Worm (Caenorhabditis elegans): ENCODE results near the gene pfd-1.
A peak's percentile ranks its signal among the peaks of the same experiment; 100 is the strongest.

pfd-1 gene

DNA sequence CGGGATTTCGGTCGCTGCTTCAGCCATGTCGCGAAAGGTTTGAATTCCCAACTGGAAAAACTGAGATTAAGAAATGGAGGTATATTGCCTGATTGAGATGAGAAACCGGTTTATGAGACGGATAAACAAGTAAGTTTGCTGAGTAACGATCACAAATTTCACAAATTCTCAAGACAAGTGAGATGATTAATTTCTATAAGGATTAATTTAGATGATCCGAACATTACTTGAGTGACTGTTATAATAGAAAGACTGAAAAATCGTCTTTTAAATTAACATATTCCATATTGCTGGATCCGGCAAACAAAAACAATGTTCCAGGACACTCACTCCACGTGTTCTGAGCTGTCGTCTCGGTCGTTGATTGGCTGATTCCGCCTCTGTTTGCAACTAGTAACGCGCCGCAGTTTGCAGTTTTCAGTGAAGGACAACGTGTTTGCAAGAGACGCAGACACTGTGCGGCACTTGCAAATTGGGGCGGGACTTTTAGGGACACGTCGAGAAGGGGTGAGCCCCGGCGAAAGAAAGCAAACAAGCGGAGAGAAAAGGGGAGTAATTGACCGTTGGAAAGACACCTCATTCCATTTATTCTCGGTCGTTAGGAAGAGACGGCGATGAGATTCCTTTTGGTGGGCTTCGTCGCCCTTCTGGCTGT, 30.9 kb upstream of the pfd-1 start, which contains the start of the genes imp-2 and enpl-1 (continued):
- TF ChIP-seq set-16 (GFP tag; IDR thresholded peaks at IDR 0.05) (peak; percentile 67), unc-39 (tag; optimal IDR thresholded peaks at IDR 0.05) (no peak), hlh-30 (tag; optimal IDR thresholded peaks at IDR 0.05; ENCODE audit: insufficient read depth) (peak; percentile 92), snpc-1.2 (GFP tag; IDR thresholded peaks at IDR 0.05) (no peak), ceh-82 (tag; optimal IDR thresholded peaks at IDR 0.05) (no peak), ceh-32 (tag; optimal IDR thresholded peaks at IDR 0.05; ENCODE audit: poor library complexity) (no peak), jun-1 (tag; optimal IDR thresholded peaks at IDR 0.05) (peak; percentile 71), zip-11 (GFP tag; IDR thresholded peaks at IDR 0.05) (no peak), dve-1 (tag; optimal IDR thresholded peaks at IDR 0.05; ENCODE audit: insufficient read depth) (peak; percentile 93), Y48G9A.11 (GFP tag; IDR thresholded peaks at IDR 0.05) (no peak), ztf-11 (tag; optimal IDR thresholded peaks at IDR 0.05) (no peak), aly-2 (tag; optimal IDR thresholded peaks at IDR 0.05) (no peak), F37D6.2 (tag; optimal IDR thresholded peaks at IDR 0.05) (peak; percentile 63), zag-1 (tag; optimal IDR thresholded peaks at IDR 0.05) (peak; percentile 68), ceh-20 (GFP tag; IDR thresholded peaks at IDR 0.05) (peak; percentile 68; the same call in 1 of the 2 replicates), mxl-3 (GFP tag; optimal IDR thresholded peaks at IDR 0.05) (peak; percentile 100), pqm-1 (tag; optimal IDR thresholded peaks at IDR 0.05) (peak; percentile 64), ZK546.5 (tag; optimal IDR thresholded peaks at IDR 0.05) (peak in 1 of 2 experiments; percentile 44)

DNA sequence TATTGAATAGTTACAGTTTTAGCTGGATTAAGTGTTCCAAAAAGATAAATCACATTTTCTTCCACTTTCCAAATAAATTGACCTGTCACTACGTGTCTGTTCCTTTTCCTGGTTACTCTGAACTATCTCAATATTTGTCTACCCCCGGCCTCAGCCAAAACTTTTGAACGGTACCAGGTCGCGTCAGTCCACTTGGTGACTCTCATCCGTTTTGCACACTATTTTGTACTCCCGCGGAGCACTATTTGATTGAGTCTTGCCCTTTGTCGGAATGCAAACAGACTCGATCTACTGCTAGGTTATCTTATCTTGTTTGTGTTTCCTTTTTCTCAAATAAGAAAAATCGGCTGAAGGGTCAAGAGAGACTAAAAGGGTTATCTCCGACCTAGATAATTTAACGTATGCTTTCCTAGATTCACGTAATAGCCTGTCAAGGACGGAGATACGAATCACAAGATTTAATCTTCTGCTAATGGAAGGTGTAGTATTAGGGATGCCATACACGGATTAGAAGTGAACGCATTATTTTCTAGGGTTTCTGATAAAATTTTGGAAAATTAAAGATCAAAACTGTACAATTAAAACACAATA, 29.8 kb upstream of the pfd-1 start:
- TF ChIP-seq ces-1 (GFP tag; optimal IDR thresholded peaks at IDR 0.05) (no peak), tag-97 (GFP tag; IDR thresholded peaks at IDR 0.05) (no peak), php-3 (GFP tag; IDR thresholded peaks at IDR 0.05) (no peak), nhr-28 (tag; optimal IDR thresholded peaks at IDR 0.05) (peak; percentile 17)

DNA sequence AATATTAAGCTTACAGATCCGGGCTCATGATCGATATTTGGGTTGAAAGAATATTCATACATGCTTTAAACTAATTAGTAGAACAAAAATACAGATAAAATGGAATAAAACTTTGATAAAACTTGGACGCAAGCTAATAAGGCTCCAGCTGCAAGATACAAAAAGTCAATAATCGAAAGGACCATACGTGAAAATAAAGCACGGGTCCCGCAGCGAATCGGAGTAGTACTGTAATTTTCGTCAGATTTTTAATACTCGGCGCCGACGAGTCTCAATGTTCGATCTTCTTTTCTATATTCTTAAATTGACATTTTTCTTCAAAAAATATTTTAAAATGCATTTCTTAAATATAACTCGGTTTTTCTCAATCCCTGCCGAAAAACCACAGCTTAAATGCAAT, 25.2 kb upstream of the pfd-1 start, which contains the start of gene spo-11:
TSS of gene spo-11 (minus strand) at position 189 of the 400 bp plus-strand sequence.
- TF ChIP-seq nhr-41 (GFP tag; IDR thresholded peaks at IDR 0.05): no peak
- TF ChIP-seq nhr-25 (tag; optimal IDR thresholded peaks at IDR 0.05; ENCODE audit: borderline replicate concordance, insufficient read depth): no peak
- no peak for TF ChIP-seq snpc-1.2 (GFP tag; IDR thresholded peaks at IDR 0.05)
- TF ChIP-seq vab-7 (GFP tag; IDR thresholded peaks at IDR 0.05): no peak
- TF ChIP-seq unc-39 (tag; optimal IDR thresholded peaks at IDR 0.05): no peak
- TF ChIP-seq F49E8.2 (tag; optimal IDR thresholded peaks at IDR 0.05; ENCODE audit: borderline replicate concordance): peak; percentile 3
- TF ChIP-seq nhr-42 (GFP tag; IDR thresholded peaks at IDR 0.05): no peak

DNA sequence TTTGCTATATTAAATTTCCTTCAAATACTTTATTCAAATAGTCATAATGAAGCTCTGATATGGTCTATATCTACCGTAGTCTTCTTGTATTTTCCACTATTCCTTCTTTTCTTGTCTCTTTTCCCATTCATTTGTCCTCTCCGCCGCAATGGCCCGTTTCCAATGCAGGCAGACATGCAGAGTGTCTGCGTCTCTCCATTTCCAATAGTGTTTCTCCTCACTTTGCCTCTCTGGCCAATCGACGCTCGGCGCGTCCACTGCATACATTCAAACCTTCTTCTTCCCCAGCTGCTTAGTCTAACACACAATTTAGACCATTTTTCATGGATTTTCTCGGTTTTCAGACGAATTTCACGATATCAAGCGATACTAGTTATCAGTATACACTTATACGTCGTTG, 24.7 kb upstream of the pfd-1 start:
- TF ChIP-seq spr-3 (GFP tag; optimal IDR thresholded peaks at IDR 0.05) (no peak), nhr-41 (GFP tag; IDR thresholded peaks at IDR 0.05) (no peak), mxl-3 (GFP tag; optimal IDR thresholded peaks at IDR 0.05) (peak; percentile 32), hlh-11 (tag; optimal IDR thresholded peaks at IDR 0.05) (peak; percentile 39), hmg-1.1 (GFP tag; IDR thresholded peaks at IDR 0.05) (peak; percentile 67), mep-1 (tag; optimal IDR thresholded peaks at IDR 0.05) (peak; percentile 46), mxl-2 (GFP tag; conservative IDR thresholded peaks at IDR 0.05) (no peak), ama-1 (optimal IDR thresholded peaks at IDR 0.05) (no peak), zfp-2 (tag; optimal IDR thresholded peaks at IDR 0.05) (no peak), nhr-237 (tag; optimal IDR thresholded peaks at IDR 0.05) (no peak), aha-1 (tag) (peak; percentile 74), lsy-2 (tag; optimal IDR thresholded peaks at IDR 0.05) (peak in 1 of 2 experiments; percentile 70), zag-1 (tag; optimal IDR thresholded peaks at IDR 0.05) (no peak), nhr-77 (tag; optimal IDR thresholded peaks at IDR 0.05) (no peak), dmd-8 (GFP tag; IDR thresholded peaks at IDR 0.05) (no peak), jun-1 (tag; optimal IDR thresholded peaks at IDR 0.05) (no peak), Y75B8A.6 (GFP tag; IDR thresholded peaks at IDR 0.05) (no peak), rbr-2 (tag; optimal IDR thresholded peaks at IDR 0.05) (peak; percentile 12), ZK546.5 (tag; optimal IDR thresholded peaks at IDR 0.05) (no peak), daf-16 (GFP tag; optimal IDR thresholded peaks at IDR 0.05) (no peak), daf-16 (tag; optimal IDR thresholded peaks at IDR 0.05) (peak; percentile 16), mes-2 (tag; optimal IDR thresholded peaks at IDR 0.05; ENCODE audit: poor library complexity, severe bottlenecking) (peak; percentile 66)

All from whole organism, L4 larva.